Fruit fly (Drosophila melanogaster): ENCODE measurements around the gene CG34250.

CG34250 gene

dm6 chr3L:17495266-17495961, 19.4 kb downstream of the CG34250 start (continued):
- TF ChIP-seq CG8765 (GFP tag; IDR thresholded peaks at IDR 0.05): no peak
- TF ChIP-seq Gug (GFP tag; IDR thresholded peaks at IDR 0.05): no peak
- no peak for TF ChIP-seq sr (GFP tag; IDR thresholded peaks at IDR 0.05)
- TF ChIP-seq chn (GFP tag; optimal IDR thresholded peaks at IDR 0.05): no peak
- TF ChIP-seq Nf-YC (tag; optimal IDR thresholded peaks at IDR 0.05): no peak
- TF ChIP-seq cad (GFP tag; optimal IDR thresholded peaks at IDR 0.05): no peak
- no peak for TF ChIP-seq dati (GFP tag; IDR thresholded peaks at IDR 0.05)
- no peak for TF ChIP-seq amos (GFP tag; IDR thresholded peaks at IDR 0.05; ENCODE audit: partially characterized antibody)
- TF ChIP-seq CG14860 (GFP tag; IDR thresholded peaks at IDR 0.05; ENCODE audit: partially characterized antibody): no peak
- TF ChIP-seq CG7357 (GFP tag; IDR thresholded peaks at IDR 0.05): no peak
- TF ChIP-seq CG17359 (tag; optimal IDR thresholded peaks at IDR 0.05): peak; percentile 43
- TF ChIP-seq Ets65A (GFP tag): no peak
- TF ChIP-seq CG6689 (GFP tag; IDR thresholded peaks at IDR 0.05): 0 out of 2 replicates have a peak, but pooled peaks have one; percentile 32
- no peak for TF ChIP-seq pb (GFP tag; optimal IDR thresholded peaks at IDR 0.05)
- no peak for TF ChIP-seq maf-S (GFP tag; optimal IDR thresholded peaks at IDR 0.05)
- TF ChIP-seq mam (GFP tag; optimal IDR thresholded peaks at IDR 0.05): no peak
- TF ChIP-seq CG17612 (GFP tag; IDR thresholded peaks at IDR 0.05): no peak
- TF ChIP-seq pfk (GFP tag; optimal IDR thresholded peaks at IDR 0.05): no peak
- no peak for TF ChIP-seq Hey (tag; optimal IDR thresholded peaks at IDR 0.05)
- no peak for TF ChIP-seq CG16813 (GFP tag; IDR thresholded peaks at IDR 0.05; ENCODE audit: partially characterized antibody)
- TF ChIP-seq YL-1 (GFP tag; optimal IDR thresholded peaks at IDR 0.05): no peak
- TF ChIP-seq CG10366 (GFP tag; IDR thresholded peaks at IDR 0.05): no peak
- TF ChIP-seq CG17361 (GFP tag; IDR thresholded peaks at IDR 0.05): peak; percentile 50; the same call in 1 of the 3 replicates
- no peak for TF ChIP-seq vfl (GFP tag; optimal IDR thresholded peaks at IDR 0.05)
- no peak for TF ChIP-seq CG31388 (GFP tag; optimal IDR thresholded peaks at IDR 0.05)
- peak; percentile 42 for TF ChIP-seq Abd-B (GFP tag; optimal IDR thresholded peaks at IDR 0.05)
- TF ChIP-seq lov (optimal IDR thresholded peaks at IDR 0.05): no peak
- TF ChIP-seq lov (GFP tag; IDR thresholded peaks at IDR 0.05): no peak
- TF ChIP-seq BEAF-32 (GFP tag; optimal IDR thresholded peaks at IDR 0.05): no peak
- TF ChIP-seq mld (GFP tag; IDR thresholded peaks at IDR 0.05; ENCODE audit: partially characterized antibody): no peak
- TF ChIP-seq insv (GFP tag; optimal IDR thresholded peaks at IDR 0.05): no peak
- TF ChIP-seq CG15011 (GFP tag; optimal IDR thresholded peaks at IDR 0.05): no peak
- TF ChIP-seq kah (GFP tag; optimal IDR thresholded peaks at IDR 0.05): no peak
- peak; percentile 52 for TF ChIP-seq CG17328 (GFP tag; IDR thresholded peaks at IDR 0.05)
- no peak for TF ChIP-seq run (tag; optimal IDR thresholded peaks at IDR 0.05)
- no peak for TF ChIP-seq CG8089 (GFP tag; optimal IDR thresholded peaks at IDR 0.05)
- TF ChIP-seq stwl (tag; optimal IDR thresholded peaks at IDR 0.05): no peak
- no peak for TF ChIP-seq CG34224 (GFP tag; IDR thresholded peaks at IDR 0.05; ENCODE audit: partially characterized antibody)
- no peak for TF ChIP-seq tup (GFP tag; optimal IDR thresholded peaks at IDR 0.05)
- TF ChIP-seq Meics (GFP tag; optimal IDR thresholded peaks at IDR 0.05): no peak
- TF ChIP-seq sug (tag; optimal IDR thresholded peaks at IDR 0.05): no peak
- peak; percentile 71 for TF ChIP-seq cg (GFP tag; optimal IDR thresholded peaks at IDR 0.05)
- no peak for TF ChIP-seq CG6683 (GFP tag; optimal IDR thresholded peaks at IDR 0.05)
- peak; percentile 24 for TF ChIP-seq Blimp-1 (GFP tag; optimal IDR thresholded peaks at IDR 0.05)
- no peak for TF ChIP-seq gce (GFP tag; IDR thresholded peaks at IDR 0.05)
- TF ChIP-seq ac (GFP tag; optimal IDR thresholded peaks at IDR 0.05): no peak
- peak; percentile 53 for TF ChIP-seq fd96Cb (tag; optimal IDR thresholded peaks at IDR 0.05)
- TF ChIP-seq D19A (tag; optimal IDR thresholded peaks at IDR 0.05): peak; percentile 99
- TF ChIP-seq CG4730 (GFP tag; IDR thresholded peaks at IDR 0.05): no peak
- no peak for TF ChIP-seq yki (optimal IDR thresholded peaks at IDR 0.05)
- TF ChIP-seq CG31224 (GFP tag; IDR thresholded peaks at IDR 0.05): no peak
